Worm (Caenorhabditis elegans) whole organism, late embryonic: ENCODE results near the gene fbxl-1.
A peak's percentile ranks its signal among the peaks of the same experiment; 100 is the strongest.

Experiments
- C38D4.7 ChIP-seq: fragments of 200-800 bp; sonication (Bioruptor generic); optimal IDR thresholded peaks from 2 replicates; lab custom pipeline; 2018; ENCODE audit warnings: mild to moderate bottlenecking, missing genetic modification characterization, moderate library complexity, missing compliant biosample characterization
- F13H6.1 ChIP-seq: sonication (generic microtip); optimal IDR thresholded peaks from 2 replicates; lab custom pipeline; 2016; ENCODE audit warnings: missing genetic modification characterization, missing compliant biosample characterization
- ahr-1 ChIP-seq: sonication (generic microtip); optimal IDR thresholded peaks from 2 replicates; lab custom pipeline; 2016; ENCODE audit warnings: missing genetic modification characterization, missing compliant biosample characterization
- ama-1 ChIP-seq: fragments of 150-350 bp; optimal IDR thresholded peaks from 2 replicates; lab custom pipeline; 2014
- ceh-18 ChIP-seq: sonication (generic microtip); optimal IDR thresholded peaks from 2 replicates; lab custom pipeline; 2016; ENCODE audit warnings: missing genetic modification characterization, missing compliant biosample characterization
- ceh-19 ChIP-seq: fragments of 200-800 bp; sonication (Bioruptor generic); optimal IDR thresholded peaks from 2 replicates; lab custom pipeline; 2018; ENCODE audit warnings: mild to moderate bottlenecking, missing genetic modification characterization, missing compliant biosample characterization
- ceh-30 ChIP-seq: fragments of 150-350 bp; optimal IDR thresholded peaks from 2 replicates; lab custom pipeline; 2014; ENCODE audit warnings: missing biosample characterization, missing genetic modification characterization
- ceh-31 ChIP-seq: sonication (generic microtip); optimal IDR thresholded peaks from 2 replicates; lab custom pipeline; 2016; ENCODE audit warnings: missing genetic modification characterization, missing compliant biosample characterization
- ceh-34 ChIP-seq: sonication (generic microtip); optimal IDR thresholded peaks from 2 replicates; lab custom pipeline; 2016; ENCODE audit warnings: mild to moderate bottlenecking, missing genetic modification characterization, missing compliant biosample characterization
- ceh-48 ChIP-seq: sonication (generic microtip); optimal IDR thresholded peaks from 2 replicates; lab custom pipeline; 2016; ENCODE audit warnings: missing genetic modification characterization, inconsistent platforms, missing compliant biosample characterization
- ceh-6 ChIP-seq: fragments of 200-800 bp; sonication (Bioruptor generic); optimal IDR thresholded peaks from 2 replicates; lab custom pipeline; 2018; ENCODE audit warnings: mild to moderate bottlenecking, missing genetic modification characterization, missing compliant biosample characterization
- che-1 ChIP-seq: sonication (generic microtip); optimal IDR thresholded peaks from 2 replicates; lab custom pipeline; 2016; ENCODE audit warnings: mild to moderate bottlenecking, missing genetic modification characterization, missing compliant biosample characterization
- dmd-4 ChIP-seq: sonication (generic microtip); optimal IDR thresholded peaks from 2 replicates; lab custom pipeline; 2016; ENCODE audit warnings: borderline replicate concordance, missing genetic modification characterization, missing compliant biosample characterization
- elt-4 ChIP-seq: sonication (generic microtip); optimal IDR thresholded peaks from 2 replicates; lab custom pipeline; 2016; ENCODE audit warnings: missing genetic modification characterization, missing compliant biosample characterization
- ets-4 ChIP-seq: sonication (generic microtip); optimal IDR thresholded peaks from 2 replicates; lab custom pipeline; 2016; ENCODE audit warnings: missing genetic modification characterization, missing compliant biosample characterization
- eyg-1 ChIP-seq: sonication (generic microtip); optimal IDR thresholded peaks from 2 replicates; lab custom pipeline; 2016; ENCODE audit warnings: missing genotype, missing genetic modification characterization, missing compliant biosample characterization
- fkh-6 ChIP-seq: sonication (generic microtip); optimal IDR thresholded peaks from 2 replicates; lab custom pipeline; 2016; ENCODE audit warnings: missing genetic modification characterization, missing compliant biosample characterization
- gmeb-2 ChIP-seq: sonication (generic microtip); optimal IDR thresholded peaks from 2 replicates; lab custom pipeline; 2016; ENCODE audit warnings: missing genetic modification characterization, inconsistent platforms, missing compliant biosample characterization
- hlh-13 ChIP-seq: fragments of 200-800 bp; sonication (Bioruptor generic); optimal IDR thresholded peaks from 2 replicates; lab custom pipeline; 2018; ENCODE audit warnings: mild to moderate bottlenecking, missing genetic modification characterization, missing compliant biosample characterization
- hlh-15 ChIP-seq: sonication (generic microtip); optimal IDR thresholded peaks from 2 replicates; lab custom pipeline; 2016; ENCODE audit warnings: missing genetic modification characterization, missing compliant biosample characterization
- hlh-30 ChIP-seq: sonication (generic microtip); optimal IDR thresholded peaks from 2 replicates; lab custom pipeline; 2017; ENCODE audit warnings: antibody characterized with exemption, missing genetic modification characterization, missing compliant biosample characterization; ENCODE audit not compliant: insufficient read depth
- lim-6 ChIP-seq: sonication (generic microtip); optimal IDR thresholded peaks from 2 replicates; lab custom pipeline; 2016; ENCODE audit warnings: missing genetic modification characterization, missing compliant biosample characterization
- mec-3 ChIP-seq: sonication (generic microtip); optimal IDR thresholded peaks from 2 replicates; lab custom pipeline; 2016; ENCODE audit warnings: borderline replicate concordance, missing genetic modification characterization, missing compliant biosample characterization
- nhr-232 ChIP-seq: sonication (generic microtip); optimal IDR thresholded peaks from 2 replicates; lab custom pipeline; 2016; ENCODE audit warnings: missing genetic modification characterization, missing compliant biosample characterization
- odd-2 ChIP-seq: sonication (generic microtip); optimal IDR thresholded peaks from 2 replicates; lab custom pipeline; 2017; ENCODE audit warnings: antibody characterized with exemption, mild to moderate bottlenecking, missing genetic modification characterization, missing compliant biosample characterization
- pha-2 ChIP-seq: sonication (generic microtip); optimal IDR thresholded peaks from 2 replicates; lab custom pipeline; 2017; ENCODE audit warnings: mild to moderate bottlenecking, missing genetic modification characterization, missing compliant biosample characterization
- ref-2 ChIP-seq: sonication (generic microtip); optimal IDR thresholded peaks from 2 replicates; lab custom pipeline; 2016; ENCODE audit warnings: missing genetic modification characterization, missing compliant biosample characterization
- rnt-1 ChIP-seq: sonication (generic microtip); optimal IDR thresholded peaks from 2 replicates; lab custom pipeline; 2016; ENCODE audit warnings: missing genetic modification characterization, missing compliant biosample characterization
- sdc-2 ChIP-seq: sonication (generic microtip); optimal IDR thresholded peaks from 2 replicates; lab custom pipeline; 2016; ENCODE audit warnings: missing genotype, missing genetic modification characterization, missing compliant biosample characterization
- sox-4 ChIP-seq: sonication (generic microtip); optimal IDR thresholded peaks from 2 replicates; lab custom pipeline; 2017; ENCODE audit warnings: mild to moderate bottlenecking, missing genetic modification characterization, inconsistent platforms, missing compliant biosample characterization
- tbx-7 ChIP-seq: sonication (generic microtip); optimal IDR thresholded peaks from 2 replicates; lab custom pipeline; 2016; ENCODE audit warnings: missing genotype, missing genetic modification characterization, missing compliant biosample characterization
- unc-42 ChIP-seq: sonication (generic microtip); optimal IDR thresholded peaks from 2 replicates; lab custom pipeline; 2016; ENCODE audit warnings: missing genotype, missing genetic modification characterization, missing compliant biosample characterization
- unc-86 ChIP-seq: sonication (generic microtip); optimal IDR thresholded peaks from 2 replicates; lab custom pipeline; 2016; ENCODE audit warnings: missing genetic modification characterization, missing compliant biosample characterization
- zip-5 ChIP-seq: sonication (generic microtip); optimal IDR thresholded peaks from 2 replicates; lab custom pipeline; 2016; ENCODE audit warnings: missing genetic modification characterization, missing compliant biosample characterization

fbxl-1 gene

DNA sequence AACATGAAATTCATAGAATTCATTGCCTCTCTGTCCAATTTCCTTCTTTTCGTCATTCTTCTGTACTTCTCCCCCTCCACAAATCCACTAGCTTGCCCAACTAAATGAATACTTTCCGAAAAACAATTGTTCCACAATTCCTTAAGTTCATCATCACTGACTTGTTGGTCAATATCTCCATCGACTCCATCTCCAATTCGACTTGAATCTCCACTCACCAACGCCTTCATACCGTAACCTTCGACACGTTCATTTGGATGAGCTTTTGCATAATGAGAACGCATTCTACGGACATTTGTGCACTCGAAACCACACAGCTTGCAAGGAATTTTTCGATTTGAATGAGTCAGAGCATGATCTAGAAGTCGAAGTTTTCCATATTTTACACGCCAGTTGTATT lies 13.3 kb downstream of the fbxl-1 start:
- TF ChIP-seq unc-42 (tag; lab: Kevin White, UChicago): no peak
- no peak for TF ChIP-seq F13H6.1 (tag; lab: Kevin White, UChicago)
- TF ChIP-seq ceh-6 (GFP tag; lab: Kevin White, UChicago): no peak
- TF ChIP-seq ahr-1 (tag; lab: Kevin White, UChicago): no peak
- no peak for TF ChIP-seq zip-5 (tag; lab: Kevin White, UChicago)
- TF ChIP-seq mec-3 (tag; lab: Kevin White, UChicago): no peak
- no peak for TF ChIP-seq ceh-19
- TF ChIP-seq hlh-15 (tag; lab: Kevin White, UChicago): no peak
- no peak for TF ChIP-seq ref-2 (tag; lab: Kevin White, UChicago)
- no peak for TF ChIP-seq hlh-13
- no peak for TF ChIP-seq fkh-6 (tag; lab: Kevin White, UChicago)
- TF ChIP-seq ceh-31 (tag; lab: Kevin White, UChicago): no peak
- TF ChIP-seq ceh-18: no peak
- no peak for TF ChIP-seq C38D4.7 (GFP tag; lab: Kevin White, UChicago)
- TF ChIP-seq elt-4 (tag; lab: Kevin White, UChicago): no peak
- no peak for TF ChIP-seq ets-4
- no peak for TF ChIP-seq ceh-48 (tag; lab: Kevin White, UChicago)
- TF ChIP-seq pha-2 (tag; lab: Kevin White, UChicago): no peak
- TF ChIP-seq gmeb-2 (tag; lab: Kevin White, UChicago): no peak
- no peak for TF ChIP-seq che-1 (tag; lab: Kevin White, UChicago)
- TF ChIP-seq, all 69 proteins: peak for 0

ce11 chrIII:8242809-8243208 lies 15.2 kb downstream of the fbxl-1 start, which contains the start of gene C02F5.12:
C02F5.12 (minus strand) TSS chrIII:8243029.
- TF ChIP-seq odd-2 (no peak), ceh-30 (tag; lab: Kevin White, UChicago) (peak; percentile 100), lim-6 (tag; lab: Kevin White, UChicago) (no peak), nhr-232 (peak; percentile 7), che-1 (tag; lab: Kevin White, UChicago) (no peak), ceh-34 (no peak), sdc-2 (tag; lab: Kevin White, UChicago) (no peak), hlh-15 (tag; lab: Kevin White, UChicago) (no peak), sox-4 (tag; lab: Kevin White, UChicago) (no peak), hlh-30 (tag; lab: Kevin White, UChicago) (peak; percentile 31), tbx-7 (tag; lab: Kevin White, UChicago) (no peak)

- TF ChIP-seq ama-1 (lab: Kevin White, UChicago) (no peak), unc-86 (tag; lab: Kevin White, UChicago) (no peak), nhr-232 (no peak)
These were observed 16.4 kb downstream of the fbxl-1 start, which contains the start of the genes pbs-6 and cids-1 for ce11 chrIII:8244052-8244451. pbs-6 (minus strand) TSS chrIII:8244092. cids-1 (plus strand) TSS chrIII:8244445.

DNA sequence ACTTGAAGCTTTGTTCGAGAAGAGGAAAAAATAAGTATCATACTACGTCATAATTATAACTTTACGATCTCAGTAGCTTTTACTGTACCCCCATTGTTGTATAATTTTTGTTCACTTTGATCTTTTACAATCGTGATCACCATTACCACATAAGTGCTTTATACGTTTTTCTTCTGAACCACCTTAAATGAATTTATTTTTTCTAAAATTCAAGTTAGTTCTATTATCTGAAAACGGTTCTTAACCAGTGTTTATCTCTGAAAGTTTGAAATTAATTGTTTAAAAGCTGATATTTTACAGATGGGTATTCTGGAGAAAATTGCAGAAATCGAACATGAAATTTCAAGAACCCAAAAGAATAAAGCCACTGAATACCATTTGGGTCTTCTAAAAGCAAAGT lies 18.0 kb downstream of the fbxl-1 start, which contains the start of gene C02F5.3:
Gene C02F5.3 (plus strand): TSS at position 301 of the 400 bp plus-strand sequence.
- TF ChIP-seq unc-86 (tag; lab: Kevin White, UChicago) (no peak), ceh-31 (tag; lab: Kevin White, UChicago) (no peak), dmd-4 (tag; lab: Kevin White, UChicago) (no peak), nhr-232 (no peak), ceh-6 (GFP tag; lab: Kevin White, UChicago) (no peak)

- TF ChIP-seq eyg-1 (tag; lab: Kevin White, UChicago) (no peak), rnt-1 (no peak)
- TF ChIP-seq, all 69 proteins: peak for 0
These were observed 19.4 kb downstream of the fbxl-1 start, which contains the start of gene C02F5.13 for ce11 chrIII:8247051-8247450. C02F5.13 (plus strand) TSS chrIII:8247351.
